Worm (Caenorhabditis elegans) whole organism, early embryonic: Measurements from ENCODE around the gene irld-9.

Experiments used
- B0310.2 ChIP-seq: sonication (generic microtip); optimal IDR thresholded peaks from 2 replicates; lab custom pipeline; 2016; ENCODE audit warnings: mild to moderate bottlenecking, missing genetic modification characterization, missing compliant biosample characterization
- F13C5.2 ChIP-seq: sonication (generic microtip); optimal IDR thresholded peaks from 2 replicates; lab custom pipeline; 2017; ENCODE audit warnings: mild to moderate bottlenecking, missing genetic modification characterization, inconsistent platforms, missing compliant biosample characterization
- aly-1 ChIP-seq: sonication (generic microtip); optimal IDR thresholded peaks from 2 replicates; lab custom pipeline; 2016; ENCODE audit warnings: missing genetic modification characterization, missing compliant biosample characterization
- ama-1 ChIP-seq: fragments of 150-350 bp; optimal IDR thresholded peaks from 2 replicates; lab custom pipeline; 2014
- ceh-13 ChIP-seq: fragments of 200-800 bp; sonication (Bioruptor generic); optimal IDR thresholded peaks from 2 replicates; lab custom pipeline; 2018; ENCODE audit warnings: mild to moderate bottlenecking, missing genetic modification characterization, missing compliant biosample characterization
- ceh-36 ChIP-seq: sonication (generic microtip); optimal IDR thresholded peaks from 2 replicates; lab custom pipeline; 2016; ENCODE audit warnings: missing genetic modification characterization, inconsistent platforms, missing compliant biosample characterization
- ets-7 ChIP-seq: sonication (generic microtip); optimal IDR thresholded peaks from 2 replicates; lab custom pipeline; 2016; ENCODE audit warnings: missing genotype, missing genetic modification characterization, missing compliant biosample characterization
- flt-1 ChIP-seq: fragments of 200-800 bp; sonication (Bioruptor generic); IDR thresholded peaks from 2 replicates; pipeline ENCODE4 v1.3.6; 2022; ENCODE audit warnings: missing genetic modification characterization, missing compliant biosample characterization
- hmbx-1 ChIP-seq: sonication (generic microtip); optimal IDR thresholded peaks from 2 replicates; lab custom pipeline; 2016; ENCODE audit warnings: mild to moderate bottlenecking, missing genetic modification characterization, missing compliant biosample characterization
- hmg-4 ChIP-seq: fragments of 200-800 bp; sonication (Bioruptor generic); optimal IDR thresholded peaks from 2 replicates; lab custom pipeline; 2018; ENCODE audit warnings: mild to moderate bottlenecking, missing genetic modification characterization, missing compliant biosample characterization
- hnd-1 ChIP-seq: sonication (generic microtip); optimal IDR thresholded peaks from 2 replicates; lab custom pipeline; 2016; ENCODE audit warnings: missing genetic modification characterization, missing compliant biosample characterization
- pes-1 ChIP-seq: fragments of 200-800 bp; sonication (Bioruptor generic); IDR thresholded peaks from 2 replicates; pipeline ENCODE4 v1.3.6; 2022; ENCODE audit warnings: missing genetic modification reagents, missing genetic modification characterization, missing compliant biosample characterization
- scrt-1 ChIP-seq: fragments of 200-800 bp; sonication (Bioruptor generic); IDR thresholded peaks from 2 replicates; pipeline ENCODE4 v1.3.6; 2022; ENCODE audit warnings: missing genetic modification characterization, missing compliant biosample characterization
- sea-1 ChIP-seq: fragments of 200-800 bp; sonication (Bioruptor generic); conservative IDR thresholded peaks from 2 replicates; pipeline ENCODE4 v1.3.6; 2022; ENCODE audit warnings: missing genetic modification characterization, missing compliant biosample characterization
- tbx-11 ChIP-seq: fragments of 200-800 bp; sonication (Bioruptor generic); IDR thresholded peaks from 2 replicates; pipeline ENCODE4 v1.3.6; 2022; ENCODE audit warnings: missing genetic modification characterization, missing compliant biosample characterization
- tbx-37 ChIP-seq: fragments of 200-800 bp; sonication (Bioruptor generic); conservative IDR thresholded peaks from 2 replicates; pipeline ENCODE4 v1.3.6; 2022; ENCODE audit warnings: missing genetic modification reagents, missing genetic modification characterization, missing compliant biosample characterization
- tra-4 ChIP-seq: sonication (generic microtip); optimal IDR thresholded peaks from 2 replicates; lab custom pipeline; 2017; ENCODE audit warnings: missing genetic modification characterization, missing compliant biosample characterization

Gene irld-9

DNA sequence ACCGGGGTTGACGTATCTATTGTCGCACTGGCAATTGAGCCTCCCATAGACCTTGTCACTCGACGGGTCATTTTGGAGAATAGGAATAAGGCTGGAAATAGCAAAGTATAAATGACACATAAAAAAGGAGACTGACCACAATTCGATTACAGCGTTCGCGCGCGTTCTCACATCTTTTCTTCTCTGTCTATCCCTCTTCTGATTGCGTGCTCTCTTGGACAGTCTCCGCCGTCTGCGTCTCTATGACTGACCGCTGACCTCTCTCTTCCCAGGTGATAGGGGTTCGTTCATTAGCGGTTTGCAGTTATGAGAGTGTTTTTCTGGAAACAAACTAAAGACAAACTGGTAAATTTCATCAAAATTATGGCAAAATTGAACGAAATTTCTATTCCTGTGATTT lies 2.4 kb downstream of the irld-9 start, which contains the start of gene ceh-83:
TSS of gene ceh-83 (minus strand) at position 181 of the 400 bp plus-strand sequence.
- no peak for TF ChIP-seq tbx-11
- TF ChIP-seq scrt-1, result no peak
- no peak for TF ChIP-seq F13C5.2
- TF ChIP-seq tbx-37 (GFP tag; lab: Robert Waterston, UW), result no peak
- TF ChIP-seq ceh-13 (GFP tag; lab: Kevin White, UChicago), result no peak
- no peak for TF ChIP-seq hnd-1 (tag; lab: Kevin White, UChicago)
- TF ChIP-seq B0310.2 (tag; lab: Kevin White, UChicago), result no peak
- no peak for TF ChIP-seq aly-1 (tag; lab: Kevin White, UChicago)
- TF ChIP-seq ets-7 (tag; lab: Kevin White, UChicago), result no peak
- no peak for TF ChIP-seq pes-1
- TF ChIP-seq sea-1 (GFP tag; lab: Robert Waterston, UW), result no peak
- no peak for TF ChIP-seq tra-4 (tag; lab: Kevin White, UChicago)
- TF ChIP-seq hmg-4 (GFP tag; lab: Kevin White, UChicago), result no peak
- TF ChIP-seq flt-1 (GFP tag; lab: Robert Waterston, UW), result no peak

DNA sequence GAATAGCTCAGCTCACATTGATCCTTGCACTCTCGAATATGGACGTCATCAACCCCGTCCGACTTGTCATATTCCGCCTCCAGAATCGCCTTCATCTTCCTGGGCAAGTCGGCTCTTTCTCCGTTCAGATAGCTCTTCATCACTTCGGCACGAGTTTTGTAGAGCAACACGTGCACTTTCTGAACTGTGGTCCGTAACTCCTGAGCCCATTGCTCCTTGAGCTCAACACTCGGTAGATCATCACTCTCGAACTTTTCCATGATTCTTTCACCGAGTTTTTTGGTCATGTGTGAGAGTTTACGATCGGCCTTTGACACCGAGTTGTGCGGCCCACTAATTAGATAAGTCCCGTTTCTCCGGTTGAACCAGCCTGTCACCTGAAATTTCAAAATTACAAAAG lies 3.6 kb downstream of the irld-9 start:
- no peak for TF ChIP-seq ets-7 (tag; lab: Kevin White, UChicago)
- TF ChIP-seq scrt-1, result no peak
- TF ChIP-seq hmbx-1 (tag; lab: Kevin White, UChicago), result no peak
- no peak for TF ChIP-seq flt-1 (GFP tag; lab: Robert Waterston, UW)
- no peak for TF ChIP-seq tbx-37 (GFP tag; lab: Robert Waterston, UW)
- no peak for TF ChIP-seq sea-1 (GFP tag; lab: Robert Waterston, UW)
- no peak for TF ChIP-seq hnd-1 (tag; lab: Kevin White, UChicago)
- TF ChIP-seq ceh-13 (GFP tag; lab: Kevin White, UChicago), result no peak
- TF ChIP-seq B0310.2 (tag; lab: Kevin White, UChicago), result no peak
- no peak for TF ChIP-seq ceh-36 (tag; lab: Kevin White, UChicago)
- no peak for TF ChIP-seq ama-1 (lab: Kevin White, UChicago)
- no peak for TF ChIP-seq pes-1
- no peak for TF ChIP-seq hmg-4 (GFP tag; lab: Kevin White, UChicago)
- TF ChIP-seq tbx-11, result no peak
- TF ChIP-seq F13C5.2, result no peak
- no peak for TF ChIP-seq aly-1 (tag; lab: Kevin White, UChicago)
- no peak for TF ChIP-seq tra-4 (tag; lab: Kevin White, UChicago)

- TF ChIP-seq tbx-37 (GFP tag; lab: Robert Waterston, UW), result no peak
Measured at ce11 chrII:1731932-1732331, 6.8 kb downstream of the irld-9 start, which contains the start of gene ceh-82. Gene ceh-82 (plus strand): TSS chrII:1732232.

DNA sequence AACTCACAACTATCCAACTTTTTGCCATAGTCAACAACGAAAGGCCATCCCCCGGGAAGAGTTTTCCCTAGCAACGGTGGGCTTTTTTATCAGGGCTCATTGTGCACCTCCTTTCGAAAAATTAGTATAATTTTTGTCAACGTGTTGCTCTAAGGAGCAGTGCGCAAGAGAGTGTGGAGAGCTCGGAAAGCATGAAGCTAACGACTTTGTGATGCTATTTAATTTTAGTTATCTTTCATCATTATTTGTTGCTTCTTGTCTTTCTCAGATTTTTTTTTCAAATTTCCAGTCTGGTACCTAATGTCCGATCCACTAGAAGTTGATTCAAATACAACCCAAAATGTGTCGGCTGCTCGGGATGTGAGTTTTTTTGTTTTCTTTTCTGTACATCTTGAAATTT lies 8.6 kb downstream of the irld-9 start, which contains the start of gene ceh-81:
TSS of gene ceh-81 (plus strand) at position 301 of the 400 bp plus-strand sequence.
- TF ChIP-seq ceh-36 (tag; lab: Kevin White, UChicago) (no peak), tra-4 (tag; lab: Kevin White, UChicago) (no peak), F13C5.2 (no peak), hmbx-1 (tag; lab: Kevin White, UChicago) (no peak), hmg-4 (GFP tag; lab: Kevin White, UChicago) (no peak), flt-1 (GFP tag; lab: Robert Waterston, UW) (no peak)

ce11 chrII:1728253-1728652 lies 10.5 kb downstream of the irld-9 start, which contains the start of gene btb-9:
Gene btb-9 (plus strand): TSS chrII:1728506.
- TF ChIP-seq tbx-37 (GFP tag; lab: Robert Waterston, UW), result no peak
- TF ChIP-seq hnd-1 (tag; lab: Kevin White, UChicago), result no peak
- TF ChIP-seq ets-7 (tag; lab: Kevin White, UChicago), result no peak
- TF ChIP-seq tbx-11, result no peak
- no peak for TF ChIP-seq tra-4 (tag; lab: Kevin White, UChicago)
- no peak for TF ChIP-seq flt-1 (GFP tag; lab: Robert Waterston, UW)
- no peak for TF ChIP-seq B0310.2 (tag; lab: Kevin White, UChicago)
- no peak for TF ChIP-seq ama-1 (lab: Kevin White, UChicago)
- no peak for TF ChIP-seq hmg-4 (GFP tag; lab: Kevin White, UChicago)
- no peak for TF ChIP-seq scrt-1
- TF ChIP-seq aly-1 (tag; lab: Kevin White, UChicago), result no peak
- no peak for TF ChIP-seq ceh-36 (tag; lab: Kevin White, UChicago)
- TF ChIP-seq hmbx-1 (tag; lab: Kevin White, UChicago), result no peak
- no peak for TF ChIP-seq ceh-13 (GFP tag; lab: Kevin White, UChicago)
- no peak for TF ChIP-seq F13C5.2
- no peak for TF ChIP-seq sea-1 (GFP tag; lab: Robert Waterston, UW)
- TF ChIP-seq pes-1, result no peak

- TF ChIP-seq sea-1 (GFP tag; lab: Robert Waterston, UW), result no peak
- TF ChIP-seq flt-1 (GFP tag; lab: Robert Waterston, UW), result no peak
- no peak for TF ChIP-seq tbx-37 (GFP tag; lab: Robert Waterston, UW)
- no peak for TF ChIP-seq ama-1 (lab: Kevin White, UChicago)
- TF ChIP-seq hmg-4 (GFP tag; lab: Kevin White, UChicago), result no peak
- no peak for TF ChIP-seq hmbx-1 (tag; lab: Kevin White, UChicago)
- no peak for TF ChIP-seq B0310.2 (tag; lab: Kevin White, UChicago)
- no peak for TF ChIP-seq tra-4 (tag; lab: Kevin White, UChicago)
- TF ChIP-seq tbx-11, result no peak
- no peak for TF ChIP-seq hnd-1 (tag; lab: Kevin White, UChicago)
- TF ChIP-seq ceh-13 (GFP tag; lab: Kevin White, UChicago), result no peak
- TF ChIP-seq F13C5.2, result no peak
- no peak for TF ChIP-seq ceh-36 (tag; lab: Kevin White, UChicago)
- TF ChIP-seq pes-1, result no peak
- TF ChIP-seq aly-1 (tag; lab: Kevin White, UChicago), result no peak
- TF ChIP-seq scrt-1, result no peak
- TF ChIP-seq ets-7 (tag; lab: Kevin White, UChicago), result no peak
Measured at ce11 chrII:1725735-1726134, 13.0 kb downstream of the irld-9 start, which contains the start of gene F45C12.17. Gene F45C12.17 (plus strand): TSS chrII:1726111.

DNA sequence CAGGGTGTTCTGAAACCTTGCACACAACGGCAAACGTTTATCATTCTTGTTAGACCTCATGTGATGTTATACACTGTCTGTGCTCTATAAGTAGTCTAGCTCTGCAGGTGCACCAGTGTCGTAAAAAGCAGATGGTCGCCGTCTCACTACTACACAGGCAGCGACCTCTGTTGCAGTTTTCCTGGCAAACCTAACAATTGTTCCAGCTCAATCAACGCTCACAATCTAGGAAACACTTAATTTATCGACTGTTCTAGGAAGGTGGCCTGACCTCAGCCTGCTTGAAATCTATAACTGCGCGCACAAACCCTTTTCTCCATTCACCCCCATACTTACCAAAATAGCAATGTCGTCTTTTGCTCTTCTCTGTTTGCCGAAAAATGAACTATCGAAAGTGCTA lies 14.4 kb downstream of the irld-9 start, which contains the start of gene fbxb-11:
TSS of gene fbxb-11 (plus strand) at position 301 of the 400 bp plus-strand sequence.
- TF ChIP-seq ceh-13 (GFP tag; lab: Kevin White, UChicago) (no peak), aly-1 (tag; lab: Kevin White, UChicago) (no peak), tbx-37 (GFP tag; lab: Robert Waterston, UW) (no peak), hmbx-1 (tag; lab: Kevin White, UChicago) (no peak), tbx-11 (no peak), flt-1 (GFP tag; lab: Robert Waterston, UW) (no peak), ama-1 (lab: Kevin White, UChicago) (no peak), pes-1 (no peak), ets-7 (tag; lab: Kevin White, UChicago) (no peak), B0310.2 (tag; lab: Kevin White, UChicago) (no peak), hnd-1 (tag; lab: Kevin White, UChicago) (no peak), hmg-4 (GFP tag; lab: Kevin White, UChicago) (no peak), sea-1 (GFP tag; lab: Robert Waterston, UW) (no peak), ceh-36 (tag; lab: Kevin White, UChicago) (no peak), F13C5.2 (no peak)
